Fruit fly (Drosophila melanogaster) whole organism, embryonic: ENCODE results near the gene Syx8.

Experiments
- B-H2 ChIP-seq: fragments of 200-800 bp; sonication (Bioruptor generic); optimal IDR thresholded peaks from 2 replicates; lab custom pipeline; 2018; ENCODE audit warnings: missing biosample characterization, mild to moderate bottlenecking, missing genetic modification characterization
- BEAF-32 ChIP-seq: fragments of 200-800 bp; sonication (Bioruptor generic); optimal IDR thresholded peaks from 3 replicates; lab custom pipeline; 2017; ENCODE audit warnings: missing biosample characterization, missing genetic modification characterization, mild to moderate bottlenecking, moderate library complexity, missing genetic modification reagents
- Bteb2 ChIP-seq: fragments of 200-800 bp; sonication (Bioruptor generic); optimal IDR thresholded peaks from 2 replicates; lab custom pipeline; 2016; ENCODE audit warnings: missing biosample characterization, missing genetic modification characterization
- CG12236 ChIP-seq: fragments of 200-800 bp; sonication (Bioruptor generic); optimal IDR thresholded peaks from 2 replicates; lab custom pipeline; 2016; ENCODE audit warnings: missing biosample characterization, missing genetic modification characterization
- CG12299 ChIP-seq: fragments of 200-800 bp; sonication (Bioruptor generic); optimal IDR thresholded peaks from 2 replicates; lab custom pipeline; 2018; ENCODE audit warnings: missing biosample characterization, mild to moderate bottlenecking, missing genetic modification characterization
- CG16815 ChIP-seq: fragments of 200-800 bp; sonication (Bioruptor generic); optimal IDR thresholded peaks from 3 replicates; lab custom pipeline; 2017; ENCODE audit warnings: missing biosample characterization, mild to moderate bottlenecking, missing genetic modification characterization
- CG17359 ChIP-seq: fragments of 200-800 bp; sonication (Bioruptor generic); optimal IDR thresholded peaks from 3 replicates; lab custom pipeline; 2018; ENCODE audit warnings: missing biosample characterization, mild to moderate bottlenecking, missing genetic modification characterization, moderate library complexity
- CG17361 ChIP-seq: fragments of 200-800 bp; sonication (Bioruptor generic); IDR thresholded peaks from 3 replicates; pipeline ENCODE4 v1.3.6; 2022; ENCODE audit warnings: missing biosample characterization, missing genetic modification characterization
- CG17802 ChIP-seq: fragments of 200-800 bp; sonication (Bioruptor generic); optimal IDR thresholded peaks from 2 replicates; lab custom pipeline; 2018; ENCODE audit warnings: missing biosample characterization, mild to moderate bottlenecking, missing genetic modification characterization, moderate library complexity
- CG1832 ChIP-seq: fragments of 200-800 bp; sonication (Bioruptor generic); optimal IDR thresholded peaks from 2 replicates; lab custom pipeline; 2017; ENCODE audit warnings: missing biosample characterization, mild to moderate bottlenecking, missing genetic modification characterization, inconsistent platforms
- CG18764 ChIP-seq: fragments of 200-800 bp; sonication (Bioruptor generic); optimal IDR thresholded peaks from 3 replicates; lab custom pipeline; 2016; ENCODE audit warnings: missing biosample characterization, missing genetic modification characterization
- CG2116 ChIP-seq: fragments of 200-800 bp; sonication (Bioruptor generic); optimal IDR thresholded peaks from 3 replicates; lab custom pipeline; 2018; ENCODE audit warnings: missing biosample characterization, mild to moderate bottlenecking, missing genetic modification characterization
- CG3281 ChIP-seq: fragments of 200-800 bp; sonication (Bioruptor generic); optimal IDR thresholded peaks from 3 replicates; lab custom pipeline; 2017; ENCODE audit warnings: missing biosample characterization, mild to moderate bottlenecking, missing genetic modification characterization
- CG3995 ChIP-seq: fragments of 200-800 bp; sonication (Bioruptor generic); optimal IDR thresholded peaks from 3 replicates; lab custom pipeline; 2016; ENCODE audit warnings: missing biosample characterization, missing genetic modification characterization
- CG4854 ChIP-seq: fragments of 200-800 bp; sonication (Bioruptor generic); optimal IDR thresholded peaks from 2 replicates; lab custom pipeline; 2016; ENCODE audit warnings: missing biosample characterization, missing genetic modification characterization, inconsistent platforms
- CG5245 ChIP-seq: fragments of 200-800 bp; sonication (Bioruptor generic); optimal IDR thresholded peaks from 3 replicates; lab custom pipeline; 2016; ENCODE audit warnings: missing biosample characterization, missing genetic modification characterization
- CG6813 ChIP-seq: fragments of 200-800 bp; sonication (Bioruptor generic); optimal IDR thresholded peaks from 2 replicates; lab custom pipeline; 2017; ENCODE audit warnings: missing biosample characterization, missing genetic modification characterization, mild to moderate bottlenecking, moderate library complexity, missing genetic modification reagents
- CG8290 ChIP-seq, 3 experiments: fragments of 200-800 bp; sonication (Bioruptor generic); optimal IDR thresholded peaks; 2 replicates each; lab custom pipeline; 2016 to 2019; ENCODE audit warnings: missing biosample characterization in 3 of 3, missing genetic modification characterization in 3 of 3, mild to moderate bottlenecking in 2 of 3, moderate library complexity in 1 of 3
- Chrac-16 ChIP-seq: fragments of 200-800 bp; sonication (Bioruptor generic); optimal IDR thresholded peaks from 3 replicates; lab custom pipeline; 2016; ENCODE audit warnings: missing biosample characterization, missing genetic modification characterization
- E2f2 ChIP-seq: fragments of 200-800 bp; sonication (Bioruptor generic); IDR thresholded peaks from 2 replicates; pipeline ENCODE4 v1.3.6; 2022; ENCODE audit warnings: missing biosample characterization, missing genetic modification characterization
- Fer3 ChIP-seq: fragments of 200-800 bp; sonication (Bioruptor generic); optimal IDR thresholded peaks from 2 replicates; lab custom pipeline; 2018; ENCODE audit warnings: missing biosample characterization, mild to moderate bottlenecking, missing genetic modification characterization, moderate library complexity
- Gsc ChIP-seq: fragments of 200-800 bp; sonication (Bioruptor generic); IDR thresholded peaks from 2 replicates; pipeline ENCODE4 v1.3.6; 2022; ENCODE audit warnings: missing biosample characterization, missing genetic modification characterization
- Gug ChIP-seq: fragments of 200-800 bp; sonication (Bioruptor generic); IDR thresholded peaks from 4 replicates; pipeline ENCODE4 v1.3.6; 2022; ENCODE audit warnings: missing biosample characterization, missing genetic modification characterization
- Hr3 ChIP-seq: fragments of 200-800 bp; sonication (Bioruptor generic); optimal IDR thresholded peaks from 3 replicates; lab custom pipeline; 2016; ENCODE audit warnings: missing biosample characterization, missing genetic modification characterization
- MESR4 ChIP-seq: fragments of 200-800 bp; sonication (Bioruptor generic); optimal IDR thresholded peaks from 2 replicates; lab custom pipeline; 2018; ENCODE audit warnings: missing biosample characterization, mild to moderate bottlenecking, missing genetic modification characterization, moderate library complexity
- MTF-1 ChIP-seq: fragments of 200-800 bp; sonication (Bioruptor generic); optimal IDR thresholded peaks from 2 replicates; lab custom pipeline; 2018; ENCODE audit warnings: missing biosample characterization, mild to moderate bottlenecking, missing genetic modification characterization, borderline replicate concordance
- Mad ChIP-seq: fragments of 200-800 bp; sonication (Bioruptor generic); optimal IDR thresholded peaks from 2 replicates; lab custom pipeline; 2016; ENCODE audit warnings: missing biosample characterization, missing genetic modification characterization
- Max ChIP-seq: fragments of 200-800 bp; sonication (Bioruptor generic); optimal IDR thresholded peaks from 2 replicates; lab custom pipeline; 2016; ENCODE audit warnings: missing biosample characterization, mild to moderate bottlenecking, missing genetic modification characterization
- Mrtf ChIP-seq: fragments of 200-800 bp; sonication (Bioruptor generic); IDR thresholded peaks from 3 replicates; pipeline ENCODE4 v1.3.6; 2022; ENCODE audit warnings: missing biosample characterization, missing genetic modification characterization
- Ravus ChIP-seq: fragments of 200-800 bp; sonication (Bioruptor generic); IDR thresholded peaks from 2 replicates; pipeline ENCODE4 v1.3.6; 2022; ENCODE audit warnings: missing biosample characterization, missing genetic modification characterization
- Sox102F ChIP-seq: fragments of 200-800 bp; sonication (Bioruptor generic); optimal IDR thresholded peaks from 2 replicates; lab custom pipeline; 2018; ENCODE audit warnings: missing biosample characterization, mild to moderate bottlenecking, missing genetic modification characterization, moderate library complexity
- Spps ChIP-seq: fragments of 200-800 bp; sonication (Bioruptor generic); optimal IDR thresholded peaks from 2 replicates; lab custom pipeline; 2018; ENCODE audit warnings: missing biosample characterization, mild to moderate bottlenecking, missing genetic modification characterization
- Tbp ChIP-seq: fragments of >200 bp; optimal IDR thresholded peaks from 2 replicates; lab custom pipeline; 2018; ENCODE audit warnings: missing biosample characterization, missing genetic modification characterization
- ac ChIP-seq: fragments of 200-800 bp; sonication (Bioruptor generic); optimal IDR thresholded peaks from 3 replicates; lab custom pipeline; 2017; ENCODE audit warnings: missing biosample characterization, mild to moderate bottlenecking, missing genetic modification characterization
- btn ChIP-seq: fragments of 200-800 bp; sonication (Bioruptor generic); optimal IDR thresholded peaks from 2 replicates; lab custom pipeline; 2016; ENCODE audit warnings: missing biosample characterization, missing genetic modification characterization
- cas ChIP-seq: fragments of 200-800 bp; sonication (Bioruptor generic); IDR thresholded peaks from 2 replicates; pipeline ENCODE4 v1.3.6; 2022; ENCODE audit warnings: missing biosample characterization, missing genetic modification characterization
- ewg ChIP-seq: fragments of 200-800 bp; sonication (Bioruptor generic); optimal IDR thresholded peaks from 3 replicates; lab custom pipeline; 2017; ENCODE audit warnings: mild to moderate bottlenecking, missing biosample characterization, missing genetic modification reagents, missing genetic modification characterization
- klu ChIP-seq: fragments of 200-800 bp; sonication (Bioruptor generic); IDR thresholded peaks from 2 replicates; pipeline ENCODE4 v1.3.6; 2022; ENCODE audit warnings: missing biosample characterization, missing genetic modification characterization
- lola ChIP-seq, 3 experiments: fragments of >200 bp in 2 of 3; fragments of 200-800 bp in 1 of 3; sonication (Bioruptor generic) in 1 of 3; optimal IDR thresholded peaks; 2 replicates each; lab custom pipeline; 2017 to 2019; ENCODE audit warnings: missing biosample characterization in 3 of 3, missing genetic modification characterization in 3 of 3, mild to moderate bottlenecking in 1 of 3, moderate library complexity in 1 of 3
- mld ChIP-seq: fragments of 200-800 bp; sonication (Bioruptor generic); IDR thresholded peaks from 3 replicates; pipeline ENCODE4 v1.3.6; 2022; ENCODE audit warnings: missing biosample characterization, missing genetic modification characterization; ENCODE audit not compliant: partially characterized antibody
- oc ChIP-seq: fragments of 200-800 bp; sonication (Bioruptor generic); optimal IDR thresholded peaks from 2 replicates; lab custom pipeline; 2018; ENCODE audit warnings: missing biosample characterization, mild to moderate bottlenecking, missing genetic modification characterization, moderate library complexity
- org-1 ChIP-seq: fragments of 200-800 bp; sonication (Bioruptor generic); optimal IDR thresholded peaks from 2 replicates; lab custom pipeline; 2017; ENCODE audit warnings: missing biosample characterization, missing genetic modification characterization
- otp ChIP-seq: fragments of 200-800 bp; sonication (Bioruptor generic); IDR thresholded peaks from 3 replicates; pipeline ENCODE4, ENCODE4 v1.3.6; 2022; ENCODE audit warnings: missing biosample characterization, missing genetic modification characterization
- pum ChIP-seq: fragments of 200-800 bp; sonication (Bioruptor generic); optimal IDR thresholded peaks from 2 replicates; lab custom pipeline; 2016; ENCODE audit warnings: missing biosample characterization, missing genetic modification characterization
- scrt ChIP-seq: fragments of 200-800 bp; sonication (Bioruptor generic); optimal IDR thresholded peaks from 2 replicates; lab custom pipeline; 2018; ENCODE audit warnings: missing biosample characterization, mild to moderate bottlenecking, missing genetic modification characterization, moderate library complexity
- sima ChIP-seq: fragments of 200-800 bp; sonication (Bioruptor generic); optimal IDR thresholded peaks from 2 replicates; lab custom pipeline; 2016; ENCODE audit warnings: missing biosample characterization, missing genetic modification characterization
- tin ChIP-seq: fragments of 200-800 bp; sonication (Bioruptor generic); optimal IDR thresholded peaks from 3 replicates; lab custom pipeline; 2016; ENCODE audit warnings: missing biosample characterization, missing genetic modification characterization
- unpg ChIP-seq: fragments of 200-800 bp; sonication (Bioruptor generic); optimal IDR thresholded peaks from 3 replicates; lab custom pipeline; 2018; ENCODE audit warnings: missing biosample characterization, mild to moderate bottlenecking, missing genetic modification characterization, moderate library complexity
- zfh1 ChIP-seq: fragments of 200-800 bp; sonication (Bioruptor generic); IDR thresholded peaks from 3 replicates; pipeline ENCODE4 v1.3.6; 2022; ENCODE audit warnings: missing biosample characterization, missing genetic modification characterization
- zfh2 ChIP-seq: fragments of 200-800 bp; sonication (Bioruptor generic); optimal IDR thresholded peaks from 2 replicates; lab custom pipeline; 2016; ENCODE audit warnings: missing biosample characterization, missing genetic modification characterization

Syx8 gene

DNA sequence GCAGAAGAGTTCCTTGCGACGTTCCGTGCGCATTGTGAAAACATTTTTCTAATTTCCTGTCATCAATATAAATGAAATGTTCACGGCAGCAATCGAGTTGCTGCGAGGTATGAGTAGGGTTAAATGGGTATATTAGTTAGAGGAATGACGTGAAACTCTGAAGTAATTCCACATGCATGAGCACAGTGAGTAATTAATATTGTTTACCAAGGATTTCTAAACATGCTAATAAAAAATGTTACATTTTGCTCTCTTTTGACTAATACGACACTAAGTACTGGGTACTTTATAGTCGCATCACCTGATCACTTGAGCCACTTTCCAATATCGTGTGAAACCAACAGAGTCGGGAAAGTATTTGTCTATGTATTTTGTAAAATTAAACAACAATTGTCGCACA is 42.6 kb downstream of the Syx8 start (continued):
- peak; percentile 13 for TF ChIP-seq CG4854 (GFP tag; lab: Kevin White, UChicago)
- peak; percentile 30 for TF ChIP-seq CG16815
- no peak for TF ChIP-seq Spps (tag; lab: Kevin White, UChicago)
- peak in 1 of 3 experiments; percentile 29 for TF ChIP-seq lola (GFP tag; optimal IDR thresholded peaks at IDR 0.05; lab: Kevin White, UChicago)
- no peak for TF ChIP-seq Ravus (GFP tag; lab: Robert Waterston, UW)
- TF ChIP-seq CG12299 (tag; lab: Kevin White, UChicago): no peak
- no peak for TF ChIP-seq btn (GFP tag; lab: Kevin White, UChicago)
- no peak for TF ChIP-seq CG12236 (GFP tag; lab: Kevin White, UChicago)
- TF ChIP-seq unpg (GFP tag; lab: Kevin White, UChicago): peak; percentile 57
- TF ChIP-seq otp (GFP tag; lab: Robert Waterston, UW): 0 out of 3 replicates have a peak, but pooled peaks have one; percentile 37
- TF ChIP-seq ac (GFP tag; lab: Kevin White, UChicago): no peak
- TF ChIP-seq zfh2: no peak
- peak; percentile 42 for TF ChIP-seq Hr3 (GFP tag; lab: Kevin White, UChicago)
- TF ChIP-seq Gug (GFP tag; lab: Robert Waterston, UW): peak; percentile 21; the same call in 1 of the 4 replicates
- no peak for TF ChIP-seq CG8290 (GFP tag; optimal IDR thresholded peaks at IDR 0.05; lab: Kevin White, UChicago)
- TF ChIP-seq CG8290 (tag; optimal IDR thresholded peaks at IDR 0.05; lab: Kevin White, UChicago): peak in 1 of 2 experiments; percentile 23
- peak; percentile 15 for TF ChIP-seq tin (GFP tag; lab: Kevin White, UChicago)
- no peak for TF ChIP-seq CG3281 (GFP tag; lab: Kevin White, UChicago)
- TF ChIP-seq ewg (GFP tag; lab: Kevin White, UChicago): peak; percentile 41
- no peak for TF ChIP-seq pum (GFP tag; lab: Kevin White, UChicago)
- TF ChIP-seq zfh1 (GFP tag; lab: Robert Waterston, UW): no peak
- TF ChIP-seq Max: no peak
- TF ChIP-seq org-1 (GFP tag; lab: Kevin White, UChicago): no peak
- TF ChIP-seq cas (GFP tag; lab: Robert Waterston, UW): no peak
- no peak for TF ChIP-seq CG17802 (tag; lab: Kevin White, UChicago)
- no peak for TF ChIP-seq MESR4 (GFP tag; lab: Kevin White, UChicago)
- no peak for TF ChIP-seq klu (GFP tag; lab: Robert Waterston, UW)
- peak; percentile 23 for TF ChIP-seq Fer3 (tag; lab: Kevin White, UChicago)
- TF ChIP-seq Bteb2 (GFP tag; lab: Kevin White, UChicago): no peak
- TF ChIP-seq CG1832: no peak
- TF ChIP-seq Tbp: no peak
- TF ChIP-seq B-H2 (GFP tag; lab: Kevin White, UChicago): no peak
- TF ChIP-seq CG5245 (GFP tag; lab: Kevin White, UChicago): peak; percentile 20
- TF ChIP-seq scrt (GFP tag; lab: Kevin White, UChicago): no peak
- no peak for TF ChIP-seq Mrtf (GFP tag; lab: Robert Waterston, UW)
- peak; percentile 76 for TF ChIP-seq Sox102F
- TF ChIP-seq Gsc (GFP tag; lab: Robert Waterston, UW): no peak
- peak; percentile 31 for TF ChIP-seq Chrac-16 (GFP tag; lab: Kevin White, UChicago)
- TF ChIP-seq CG6813 (GFP tag; lab: Kevin White, UChicago): no peak
- TF ChIP-seq sima: no peak
- TF ChIP-seq CG17361: no peak
- TF ChIP-seq mld (GFP tag; lab: Robert Waterston, UW): no peak
- TF ChIP-seq BEAF-32 (GFP tag; lab: Kevin White, UChicago): no peak
- TF ChIP-seq CG3995 (GFP tag; lab: Kevin White, UChicago): no peak
- TF ChIP-seq CG2116: no peak
- no peak for TF ChIP-seq CG17359 (tag; lab: Kevin White, UChicago)
- TF ChIP-seq oc (tag; lab: Kevin White, UChicago): peak; percentile 46
- no peak for TF ChIP-seq Mad (GFP tag; lab: Kevin White, UChicago)
- no peak for TF ChIP-seq MTF-1 (GFP tag; lab: Kevin White, UChicago)
- no peak for TF ChIP-seq CG18764 (GFP tag; lab: Kevin White, UChicago)
- no peak for TF ChIP-seq E2f2 (GFP tag; lab: Robert Waterston, UW)
